Worm (Caenorhabditis elegans) whole organism, mixed stage, embryonic: ENCODE data around the gene apt-9.
A peak's percentile ranks its signal among the peaks of the same experiment; 100 is the strongest.

ENCODE experiments used
- M03D4.4 ChIP-seq: sonication (generic microtip); optimal IDR thresholded peaks from 2 replicates; lab custom pipeline; 2017; ENCODE audit warnings: mild to moderate bottlenecking, missing genetic modification characterization, missing compliant biosample characterization
- blmp-1 ChIP-seq: fragments of 150-350 bp; optimal IDR thresholded peaks from 2 replicates; lab custom pipeline; 2014; ENCODE audit warnings: missing biosample characterization, missing genetic modification characterization
- ceh-39 ChIP-seq: fragments of 150-350 bp; optimal IDR thresholded peaks from 2 replicates; lab custom pipeline; 2014; ENCODE audit warnings: missing biosample characterization, missing genetic modification characterization
- ceh-43 ChIP-seq: fragments of 200-800 bp; sonication (Bioruptor generic); optimal IDR thresholded peaks from 2 replicates; lab custom pipeline; 2018; ENCODE audit warnings: mild to moderate bottlenecking, missing genetic modification characterization, moderate library complexity, missing compliant biosample characterization
- ceh-83 ChIP-seq: fragments of 200-800 bp; sonication (Bioruptor generic); optimal IDR thresholded peaks from 2 replicates; lab custom pipeline; 2018; ENCODE audit warnings: mild to moderate bottlenecking, missing genetic modification characterization, missing compliant biosample characterization
- ces-1 ChIP-seq: fragments of 150-350 bp; optimal IDR thresholded peaks from 2 replicates; lab custom pipeline; 2014; ENCODE audit warnings: missing biosample characterization, missing genetic modification reagents, missing genetic modification characterization
- cnd-1 ChIP-seq: fragments of 200-800 bp; sonication (Bioruptor generic); optimal IDR thresholded peaks from 2 replicates; lab custom pipeline; 2018; ENCODE audit warnings: mild to moderate bottlenecking, missing genetic modification characterization, missing compliant biosample characterization
- drap-1 ChIP-seq: fragments of 200-800 bp; sonication (Bioruptor generic); optimal IDR thresholded peaks from 3 replicates; lab custom pipeline; 2018; ENCODE audit warnings: mild to moderate bottlenecking, missing genetic modification characterization, missing compliant biosample characterization
- elt-1 ChIP-seq: sonication (generic microtip); optimal IDR thresholded peaks from 2 replicates; lab custom pipeline; 2017; ENCODE audit warnings: missing genetic modification characterization, mild to moderate bottlenecking, missing compliant biosample characterization, antibody characterized with exemption, moderate library complexity, borderline replicate concordance; ENCODE audit not compliant: insufficient read depth
- elt-3 ChIP-seq: fragments of 150-350 bp; optimal IDR thresholded peaks from 2 replicates; lab custom pipeline; 2014; ENCODE audit warnings: missing biosample characterization, missing genetic modification characterization
- flh-1 ChIP-seq: fragments of 200-800 bp; sonication (Bioruptor generic); optimal IDR thresholded peaks from 2 replicates; lab custom pipeline; 2018; ENCODE audit warnings: mild to moderate bottlenecking, missing genetic modification characterization, moderate library complexity, missing compliant biosample characterization
- ham-2 ChIP-seq: fragments of 200-800 bp; sonication (Bioruptor generic); optimal IDR thresholded peaks from 2 replicates; lab custom pipeline; 2018; ENCODE audit warnings: mild to moderate bottlenecking, missing genetic modification characterization, missing compliant biosample characterization
- hlh-1 ChIP-seq: fragments of 150-350 bp; optimal IDR thresholded peaks from 2 replicates; lab custom pipeline; 2014; ENCODE audit warnings: missing biosample characterization, missing genetic modification reagents, missing genetic modification characterization
- lin-13 ChIP-seq: fragments of 150-350 bp; optimal IDR thresholded peaks from 2 replicates; lab custom pipeline; 2014; ENCODE audit warnings: missing biosample characterization, missing genetic modification characterization
- lin-32 ChIP-seq: fragments of 200-800 bp; sonication (Bioruptor generic); optimal IDR thresholded peaks from 2 replicates; lab custom pipeline; 2018; ENCODE audit warnings: mild to moderate bottlenecking, missing genetic modification characterization, missing compliant biosample characterization
- lsy-2 ChIP-seq: fragments of 150-350 bp; optimal IDR thresholded peaks from 2 replicates; lab custom pipeline; 2014; ENCODE audit warnings: missing biosample characterization, missing genetic modification characterization
- mab-5 ChIP-seq: fragments of 150-350 bp; optimal IDR thresholded peaks from 2 replicates; lab custom pipeline; 2014; ENCODE audit warnings: missing biosample characterization, missing genetic modification characterization
- mep-1 ChIP-seq: fragments of 150-350 bp; optimal IDR thresholded peaks from 2 replicates; lab custom pipeline; 2017; ENCODE audit warnings: missing biosample characterization, missing genetic modification reagents, missing genetic modification characterization, inconsistent platforms
- mls-2 ChIP-seq: sonication (generic microtip); optimal IDR thresholded peaks from 2 replicates; lab custom pipeline; 2016; ENCODE audit warnings: mild to moderate bottlenecking, missing genetic modification characterization, moderate library complexity, missing compliant biosample characterization
- nhr-12 ChIP-seq: fragments of 150-350 bp; optimal IDR thresholded peaks from 2 replicates; lab custom pipeline; 2014; ENCODE audit warnings: missing biosample characterization, missing genetic modification characterization
- nhr-2 ChIP-seq: fragments of 150-350 bp; optimal IDR thresholded peaks from 2 replicates; lab custom pipeline; 2014; ENCODE audit warnings: missing biosample characterization, missing genetic modification characterization
- nhr-237 ChIP-seq: fragments of 150-350 bp; optimal IDR thresholded peaks from 2 replicates; lab custom pipeline; 2014; ENCODE audit warnings: missing biosample characterization, missing genetic modification characterization
- nhr-28 ChIP-seq: fragments of 150-350 bp; optimal IDR thresholded peaks from 2 replicates; lab custom pipeline; 2014; ENCODE audit warnings: missing biosample characterization, missing genetic modification characterization
- nhr-76 ChIP-seq: sonication (generic microtip); optimal IDR thresholded peaks from 2 replicates; lab custom pipeline; 2017; ENCODE audit warnings: missing biosample characterization, missing genetic modification characterization
- pha-4 ChIP-seq: fragments of 150-350 bp; optimal IDR thresholded peaks from 2 replicates; lab custom pipeline; 2018; ENCODE audit warnings: missing biosample characterization, missing genetic modification reagents, missing genetic modification characterization
- sem-2 ChIP-seq: fragments of 200-800 bp; sonication (Bioruptor generic); optimal IDR thresholded peaks from 2 replicates; lab custom pipeline; 2018; ENCODE audit warnings: mild to moderate bottlenecking, missing genetic modification characterization, missing compliant biosample characterization
- snpc-4 ChIP-seq: fragments of 150-350 bp; optimal IDR thresholded peaks from 2 replicates; lab custom pipeline; 2014; ENCODE audit warnings: missing biosample characterization, missing genetic modification characterization
- sptf-1 ChIP-seq: sonication (generic microtip); optimal IDR thresholded peaks from 2 replicates; lab custom pipeline; 2017; ENCODE audit warnings: mild to moderate bottlenecking, missing genetic modification characterization, moderate library complexity, missing compliant biosample characterization
- tbx-8 ChIP-seq: fragments of 200-800 bp; sonication (Bioruptor generic); optimal IDR thresholded peaks from 2 replicates; lab custom pipeline; 2018; ENCODE audit warnings: mild to moderate bottlenecking, missing genetic modification characterization, moderate library complexity, missing compliant biosample characterization
- unc-120 ChIP-seq: sonication (generic microtip); optimal IDR thresholded peaks from 2 replicates; lab custom pipeline; 2017; ENCODE audit warnings: missing genetic modification characterization, missing compliant biosample characterization; ENCODE audit not compliant: poor library complexity, severe bottlenecking
- unc-39 ChIP-seq: fragments of 150-350 bp; optimal IDR thresholded peaks from 2 replicates; lab custom pipeline; 2014; ENCODE audit warnings: missing biosample characterization, missing genetic modification characterization
- unc-62 ChIP-seq: fragments of 150-350 bp; optimal IDR thresholded peaks from 2 replicates; lab custom pipeline; 2014; ENCODE audit warnings: missing biosample characterization, missing genetic modification reagents, missing genetic modification characterization
- zip-8 ChIP-seq: fragments of 150-350 bp; optimal IDR thresholded peaks from 2 replicates; lab custom pipeline; 2014; ENCODE audit warnings: missing biosample characterization, missing genetic modification characterization
- ztf-11 ChIP-seq: fragments of 150-350 bp; optimal IDR thresholded peaks from 2 replicates; lab custom pipeline; 2014; ENCODE audit warnings: missing biosample characterization, missing genetic modification characterization

Gene apt-9

DNA sequence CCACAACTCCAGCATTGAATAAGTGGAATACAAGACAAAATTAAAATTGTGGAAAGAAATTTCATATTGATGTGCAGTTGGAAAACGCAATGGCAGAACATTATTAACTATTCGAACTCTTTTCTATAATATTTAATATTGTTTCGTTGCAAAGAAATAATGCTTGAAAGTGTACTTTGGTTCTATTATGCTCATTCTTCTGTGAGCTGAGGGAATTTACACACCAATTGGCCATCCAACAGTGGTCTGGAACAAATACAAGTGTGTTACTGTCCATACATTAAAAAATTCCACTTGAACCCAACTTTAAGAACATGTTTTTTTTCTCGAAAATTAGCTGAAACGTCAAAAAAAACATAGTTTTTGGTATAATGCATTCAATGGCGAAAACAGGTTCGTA, 11.3 kb downstream of the apt-9 start, which contains the start of gene W04G3.13:
Gene W04G3.13, minus strand, starts transcription at position 101 of the 400 bp plus-strand sequence.
- TF ChIP-seq ham-2 (no peak), flh-1 (no peak), ces-1 (no peak), lsy-2 (tag; lab: Kevin White, UChicago) (no peak), sptf-1 (tag; lab: Kevin White, UChicago) (no peak), ztf-11 (tag; lab: Kevin White, UChicago) (no peak), mab-5 (tag; lab: Kevin White, UChicago) (no peak), mls-2 (tag; lab: Kevin White, UChicago) (no peak), ceh-43 (GFP tag; lab: Kevin White, UChicago) (no peak), elt-3 (tag; lab: Kevin White, UChicago) (no peak), cnd-1 (tag; lab: Kevin White, UChicago) (no peak), sem-2 (GFP tag; lab: Kevin White, UChicago) (no peak), blmp-1 (tag; lab: Kevin White, UChicago) (no peak)
- TF ChIP-seq, all 35 proteins: peak for 0

- TF ChIP-seq mab-5 (tag; lab: Kevin White, UChicago) (no peak), ztf-11 (tag; lab: Kevin White, UChicago) (no peak), mls-2 (tag; lab: Kevin White, UChicago) (no peak), lin-13 (tag; lab: Kevin White, UChicago) (no peak), blmp-1 (tag; lab: Kevin White, UChicago) (no peak), elt-3 (tag; lab: Kevin White, UChicago) (no peak), unc-62 (no peak), ces-1 (no peak), ceh-83 (GFP tag; lab: Kevin White, UChicago) (no peak), lsy-2 (tag; lab: Kevin White, UChicago) (no peak), lin-32 (GFP tag; lab: Kevin White, UChicago) (no peak)
Observed at ce11 chrX:11080170-11080728, 11.9 kb downstream of the apt-9 start, which contains the start of gene sulp-7. Gene sulp-7, plus strand, starts transcription at chrX:11080678.

ce11 chrX:11085162-11085561, 16.8 kb downstream of the apt-9 start, which contains the start of gene W04G3.7:
Gene W04G3.7, minus strand, starts transcription at chrX:11085262.
- TF ChIP-seq lin-13 (tag; lab: Kevin White, UChicago) = no peak
- TF ChIP-seq nhr-76 (tag; lab: Kevin White, UChicago) = no peak
- TF ChIP-seq unc-39 = no peak
- no peak for TF ChIP-seq zip-8
- TF ChIP-seq pha-4 (tag; lab: Kevin White, UChicago) = no peak
- no peak for TF ChIP-seq tbx-8 (GFP tag; lab: Kevin White, UChicago)
- TF ChIP-seq snpc-4 (tag; lab: Kevin White, UChicago) = no peak
- TF ChIP-seq unc-120 = no peak
- no peak for TF ChIP-seq nhr-2 (tag; lab: Kevin White, UChicago)
- TF ChIP-seq blmp-1 (tag; lab: Kevin White, UChicago) = no peak
- TF ChIP-seq flh-1 = no peak
- TF ChIP-seq mep-1 (tag; lab: Kevin White, UChicago) = no peak

ce11 chrX:11088952-11089351, 20.6 kb downstream of the apt-9 start, which contains the start of gene W04G3.11:
Gene W04G3.11, plus strand, starts transcription at chrX:11089195.
- TF ChIP-seq ceh-39 (tag; lab: Kevin White, UChicago) (no peak), lin-32 (GFP tag; lab: Kevin White, UChicago) (no peak)

ce11 chrX:11093985-11094593, 25.8 kb downstream of the apt-9 start:
- TF ChIP-seq nhr-12 (tag; lab: Kevin White, UChicago) = peak; percentile 100
- TF ChIP-seq mep-1 (tag; lab: Kevin White, UChicago) = peak; percentile 99
- peak; percentile 19 for TF ChIP-seq tbx-8 (GFP tag; lab: Kevin White, UChicago)
- TF ChIP-seq nhr-237 (tag; lab: Kevin White, UChicago) = peak; percentile 100
- TF ChIP-seq zip-8 = no peak
- TF ChIP-seq M03D4.4 = peak; percentile 82
- peak; percentile 94 for TF ChIP-seq lin-13 (tag; lab: Kevin White, UChicago)
- TF ChIP-seq mls-2 (tag; lab: Kevin White, UChicago) = peak; percentile 93
- peak; percentile 99 for TF ChIP-seq pha-4 (tag; lab: Kevin White, UChicago)
- TF ChIP-seq nhr-28 = peak; percentile 79
- no peak for TF ChIP-seq flh-1
- peak; percentile 11 for TF ChIP-seq ceh-43 (GFP tag; lab: Kevin White, UChicago)
- peak; percentile 91 for TF ChIP-seq ceh-39 (tag; lab: Kevin White, UChicago)
- peak; percentile 93 for TF ChIP-seq cnd-1 (tag; lab: Kevin White, UChicago)
- TF ChIP-seq sptf-1 (tag; lab: Kevin White, UChicago) = peak; percentile 93
- TF ChIP-seq ztf-11 (tag; lab: Kevin White, UChicago) = peak; percentile 98
- TF ChIP-seq ceh-83 (GFP tag; lab: Kevin White, UChicago) = peak; percentile 65
- TF ChIP-seq mab-5 (tag; lab: Kevin White, UChicago) = peak; percentile 93
- TF ChIP-seq unc-39 = peak; percentile 94
- TF ChIP-seq ces-1 = peak; percentile 99
- TF ChIP-seq nhr-2 (tag; lab: Kevin White, UChicago) = peak; percentile 73
- TF ChIP-seq blmp-1 (tag; lab: Kevin White, UChicago) = peak; percentile 58
- peak; percentile 82 for TF ChIP-seq unc-120
- TF ChIP-seq elt-3 (tag; lab: Kevin White, UChicago) = peak; percentile 96
- peak; percentile 92 for TF ChIP-seq hlh-1 (tag; lab: Kevin White, UChicago)
- TF ChIP-seq nhr-76 (tag; lab: Kevin White, UChicago) = peak; percentile 53
- TF ChIP-seq lin-32 (GFP tag; lab: Kevin White, UChicago) = peak; percentile 83
- peak; percentile 97 for TF ChIP-seq unc-62
- peak; percentile 91 for TF ChIP-seq lsy-2 (tag; lab: Kevin White, UChicago)
- peak; percentile 73 for TF ChIP-seq elt-1 (tag; lab: Kevin White, UChicago)
- TF ChIP-seq drap-1 (GFP tag; lab: Kevin White, UChicago) = peak; percentile 98
- no peak for TF ChIP-seq ham-2
